Fruit fly (Drosophila melanogaster): ENCODE data around the gene CG9123.

The CG9123 gene

DNA sequence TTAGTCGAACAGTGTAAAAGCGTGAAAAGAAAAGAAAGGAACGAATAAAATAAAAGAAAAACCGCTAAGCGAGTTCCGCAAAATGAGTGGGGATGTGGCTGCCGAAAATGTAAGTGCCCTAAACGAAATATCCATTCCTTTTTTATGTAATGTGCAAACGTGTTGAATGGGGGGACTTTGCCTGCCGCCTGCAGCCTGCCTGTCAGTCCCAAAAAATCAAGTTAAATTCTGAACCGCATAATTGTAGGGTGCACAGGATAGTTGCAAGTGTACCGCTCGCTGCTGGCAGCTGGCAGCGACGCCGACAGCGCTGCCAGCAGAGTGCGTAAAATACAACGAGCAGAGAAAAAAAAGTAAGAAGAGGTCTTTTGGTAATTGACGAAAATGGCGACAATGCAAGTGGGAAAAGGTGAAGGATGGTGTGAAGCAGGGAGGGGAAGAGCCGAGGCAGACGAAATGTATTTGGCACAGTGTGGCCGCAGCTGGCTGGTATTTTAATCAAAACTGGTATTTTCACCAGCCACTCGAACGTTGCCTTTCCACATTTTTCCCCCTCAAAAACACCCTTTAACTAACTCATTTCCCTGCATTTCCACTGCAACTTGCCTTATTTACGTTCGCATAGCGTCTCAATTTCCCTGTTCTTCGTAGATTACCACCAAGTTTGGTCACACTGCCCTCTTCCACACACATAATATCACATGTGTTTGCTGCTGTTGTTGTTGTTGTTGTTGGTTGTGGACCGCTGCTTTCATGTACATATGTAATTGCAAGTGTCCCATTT lies 22.0 kb downstream of the CG9123 start (continued):
- TF ChIP-seq CG13775 (GFP tag; optimal IDR thresholded peaks at IDR 0.05): no peak
- peak; percentile 58 for TF ChIP-seq CG15514 (GFP tag; optimal IDR thresholded peaks at IDR 0.05)
- TF ChIP-seq Sry-δ (GFP tag; optimal IDR thresholded peaks at IDR 0.05): peak; percentile 50
- no peak for TF ChIP-seq CG15073 (GFP tag; optimal IDR thresholded peaks at IDR 0.05)
- peak in 1 of 3 experiments; percentile 10 for TF ChIP-seq Stat92E (GFP tag; optimal IDR thresholded peaks at IDR 0.05)
- peak; percentile 65 for TF ChIP-seq Adf1 (GFP tag; IDR thresholded peaks at IDR 0.05)
- TF ChIP-seq CG34224 (GFP tag; IDR thresholded peaks at IDR 0.05; ENCODE audit: partially characterized antibody): 0 out of 3 replicates have a peak, but pooled peaks have one; percentile 13
- TF ChIP-seq E2f2 (GFP tag; IDR thresholded peaks at IDR 0.05): no peak
- peak in 1 of 2 experiments; percentile 48 for TF ChIP-seq insv (GFP tag; optimal IDR thresholded peaks at IDR 0.05)
- TF ChIP-seq bbx (GFP tag; IDR thresholded peaks at IDR 0.05; ENCODE audit: partially characterized antibody): peak; percentile 26; the same call in 1 of the 2 replicates
- TF ChIP-seq az2 (GFP tag; optimal IDR thresholded peaks at IDR 0.05): no peak
- TF ChIP-seq pho (GFP tag; optimal IDR thresholded peaks at IDR 0.05): no peak
- TF ChIP-seq Pdp1 (GFP tag; optimal IDR thresholded peaks at IDR 0.05): peak in 1 of 2 experiments; percentile 26
- peak; percentile 56 for TF ChIP-seq CG12659 (GFP tag; optimal IDR thresholded peaks at IDR 0.05)
- peak; percentile 56 for TF ChIP-seq Dref (GFP tag; IDR thresholded peaks at IDR 0.05)
- no peak for TF ChIP-seq C15 (GFP tag; IDR thresholded peaks at IDR 0.05)
- TF ChIP-seq pzg (GFP tag; optimal IDR thresholded peaks at IDR 0.05): peak; percentile 71
- peak; percentile 67 for TF ChIP-seq CG1603 (tag; optimal IDR thresholded peaks at IDR 0.05)
- 0 out of 2 replicates have a peak, but pooled peaks have one; percentile 13 for TF ChIP-seq seq (GFP tag; IDR thresholded peaks at IDR 0.05)
- peak; percentile 50 for TF ChIP-seq psq (GFP tag; optimal IDR thresholded peaks at IDR 0.05)
- peak; percentile 33 for TF ChIP-seq dm (GFP tag; optimal IDR thresholded peaks at IDR 0.05)
- TF ChIP-seq crp (GFP tag; optimal IDR thresholded peaks at IDR 0.05): peak in 1 of 2 experiments; percentile 64
- no peak for TF ChIP-seq odd (GFP tag; optimal IDR thresholded peaks at IDR 0.05)
- peak; percentile 43 for TF ChIP-seq Scr (GFP tag; IDR thresholded peaks at IDR 0.05; ENCODE audit: partially characterized antibody)
- TF ChIP-seq ttk (GFP tag; IDR thresholded peaks at IDR 0.05): no peak
- TF ChIP-seq CG30020 (tag; optimal IDR thresholded peaks at IDR 0.05): peak; percentile 22
- TF ChIP-seq CG8924 (tag; optimal IDR thresholded peaks at IDR 0.05): peak; percentile 7
- peak; percentile 92 for TF ChIP-seq CG4360 (GFP tag; IDR thresholded peaks at IDR 0.05)
- TF ChIP-seq Opbp (GFP tag; IDR thresholded peaks at IDR 0.05; ENCODE audit: partially characterized antibody): peak; percentile 58; the same call in 2 of the 3 replicates
- peak; percentile 28; the same call in 1 of the 3 replicates for TF ChIP-seq row (GFP tag; IDR thresholded peaks at IDR 0.05)
- TF ChIP-seq CG30403 (GFP tag; optimal IDR thresholded peaks at IDR 0.05): no peak
- 0 out of 2 replicates have a peak, but pooled peaks have one; percentile 12 for TF ChIP-seq unc-4 (GFP tag; IDR thresholded peaks at IDR 0.05; ENCODE audit: partially characterized antibody)
- TF ChIP-seq CG15601 (tag; optimal IDR thresholded peaks at IDR 0.05): peak; percentile 8
- TF ChIP-seq phol (tag; optimal IDR thresholded peaks at IDR 0.05): peak; percentile 76
- peak; percentile 2 for TF ChIP-seq Ets97D (GFP tag; optimal IDR thresholded peaks at IDR 0.05)
- 0 out of 3 replicates have a peak, but pooled peaks have one; percentile 23 for TF ChIP-seq CG2199 (GFP tag; IDR thresholded peaks at IDR 0.05)
- no peak for TF ChIP-seq al (GFP tag; IDR thresholded peaks at IDR 0.05)
- TF ChIP-seq zen (tag; optimal IDR thresholded peaks at IDR 0.05): no peak
- no peak for TF ChIP-seq CG2875 (GFP tag; optimal IDR thresholded peaks at IDR 0.05)
- peak; percentile 37; the same call in 1 of the 2 replicates for TF ChIP-seq MBD-R2 (GFP tag; IDR thresholded peaks at IDR 0.05)
- peak; percentile 6 for TF ChIP-seq CG9437 (GFP tag; optimal IDR thresholded peaks at IDR 0.05)
- TF ChIP-seq bigmax (GFP tag; optimal IDR thresholded peaks at IDR 0.05): no peak
- TF ChIP-seq twi (tag; optimal IDR thresholded peaks at IDR 0.05): peak; percentile 48
- no peak for TF ChIP-seq CG8290 (GFP tag; optimal IDR thresholded peaks at IDR 0.05)
- peak in 1 of 2 experiments; percentile 0 for TF ChIP-seq CG8290 (tag; optimal IDR thresholded peaks at IDR 0.05)
- TF ChIP-seq Lhr (GFP tag; optimal IDR thresholded peaks at IDR 0.05): peak; percentile 19
- TF ChIP-seq Bgb (GFP tag; IDR thresholded peaks at IDR 0.05; ENCODE audit: partially characterized antibody): peak; percentile 22; the same call in 1 of the 2 replicates

Data from whole organism, embryonic.